Worm (Caenorhabditis elegans) whole organism, L1 larva: ENCODE data around the gene C49A9.10.

Experiments used
- C04F5.9 ChIP-seq: sonication (generic microtip); optimal IDR thresholded peaks from 2 replicates; lab custom pipeline; 2016; ENCODE audit warnings: missing genetic modification characterization, missing compliant biosample characterization
- C16A3.4 ChIP-seq: fragments of 150-350 bp; optimal IDR thresholded peaks from 2 replicates; lab custom pipeline; 2014; ENCODE audit warnings: missing biosample characterization, missing genetic modification characterization
- F16B12.6 ChIP-seq: fragments of 150-350 bp; optimal IDR thresholded peaks from 2 replicates; lab custom pipeline; 2014; ENCODE audit warnings: missing biosample characterization, missing genetic modification characterization
- aly-2 ChIP-seq: fragments of 150-350 bp; optimal IDR thresholded peaks from 2 replicates; lab custom pipeline; 2014; ENCODE audit warnings: missing biosample characterization, missing genetic modification characterization
- dpl-1 ChIP-seq, 3 experiments: fragments of 150-350 bp in 2 of 3; sonication (generic microtip) in 1 of 3; optimal IDR thresholded peaks; 2 replicates each; lab custom pipeline; 2014 to 2017; ENCODE audit warnings: missing biosample characterization in 3 of 3, missing genetic modification characterization in 3 of 3, missing genetic modification reagents in 3 of 3
- dsc-1 ChIP-seq: sonication (generic microtip); optimal IDR thresholded peaks from 2 replicates; lab custom pipeline; 2016; ENCODE audit warnings: mild to moderate bottlenecking, missing genetic modification characterization, missing compliant biosample characterization
- efl-1 ChIP-seq, 4 experiments: fragments of 150-350 bp; optimal IDR thresholded peaks in 3 of 4; peaks in 1 of 4; 1 replicate in 1 of 4; 2 replicates in 3 of 4; lab custom pipeline; 2014; ENCODE audit warnings: missing biosample characterization in 2 of 4, missing genetic modification characterization in 2 of 4, missing genetic modification reagents in 2 of 4
- efl-3 ChIP-seq: fragments of 200-800 bp; sonication (Bioruptor generic); optimal IDR thresholded peaks from 2 replicates; lab custom pipeline; 2018; ENCODE audit warnings: mild to moderate bottlenecking, missing genetic modification characterization, missing compliant biosample characterization
- elt-3 ChIP-seq, 6 experiments: fragments of 150-350 bp in 1 of 6; sonication (generic microtip); optimal IDR thresholded peaks; 2 replicates each; lab custom pipeline; 2017 to 2018; ENCODE audit warnings: missing biosample characterization in 6 of 6, missing genetic modification characterization in 6 of 6, inconsistent platforms in 1 of 6
- grh-1 ChIP-seq: fragments of 200-800 bp; sonication (Bioruptor generic); IDR thresholded peaks from 2 replicates; pipeline ENCODE4 v1.3.6; 2022; ENCODE audit warnings: missing genetic modification reagents, missing genetic modification characterization, missing compliant biosample characterization
- irx-1 ChIP-seq: sonication (generic microtip); optimal IDR thresholded peaks from 2 replicates; lab custom pipeline; 2016; ENCODE audit warnings: missing genetic modification characterization, missing compliant biosample characterization
- jun-1 ChIP-seq: fragments of 150-350 bp; optimal IDR thresholded peaks from 2 replicates; lab custom pipeline; 2014; ENCODE audit warnings: missing biosample characterization, missing genetic modification reagents, missing genetic modification characterization
- lin-13 ChIP-seq: fragments of 150-350 bp; optimal IDR thresholded peaks from 2 replicates; lab custom pipeline; 2014; ENCODE audit warnings: missing biosample characterization, missing genetic modification reagents, missing genetic modification characterization
- lin-35 ChIP-seq, 2 experiments: fragments of 150-350 bp; optimal IDR thresholded peaks; 2 replicates each; lab custom pipeline; 2014; ENCODE audit warnings: missing biosample characterization in 2 of 2, missing genetic modification characterization in 2 of 2, missing genetic modification reagents in 2 of 2
- lin-39 ChIP-seq: fragments of 150-350 bp; optimal IDR thresholded peaks from 2 replicates; lab custom pipeline; 2014; ENCODE audit warnings: missing biosample characterization, missing genetic modification reagents, missing genetic modification characterization
- lir-3 ChIP-seq: sonication (generic microtip); optimal IDR thresholded peaks from 2 replicates; lab custom pipeline; 2016; ENCODE audit warnings: mild to moderate bottlenecking, missing genetic modification characterization, moderate library complexity, missing compliant biosample characterization; ENCODE audit not compliant: poor library complexity
- lsy-2 ChIP-seq, 2 experiments: fragments of 150-350 bp; optimal IDR thresholded peaks; 2 replicates each; lab custom pipeline; 2014; ENCODE audit warnings: missing biosample characterization in 2 of 2, missing genetic modification characterization in 2 of 2
- mdl-1 ChIP-seq, 2 experiments: fragments of 150-350 bp; optimal IDR thresholded peaks; 2 replicates each; lab custom pipeline; 2014 to 2017; ENCODE audit warnings: missing biosample characterization in 2 of 2, missing genetic modification characterization in 2 of 2, inconsistent platforms in 1 of 2
- mep-1 ChIP-seq: fragments of 150-350 bp; optimal IDR thresholded peaks from 2 replicates; lab custom pipeline; 2014; ENCODE audit warnings: missing biosample characterization, missing genetic modification characterization
- nhr-19 ChIP-seq: fragments of 200-800 bp; sonication (Bioruptor generic); conservative IDR thresholded peaks from 2 replicates; pipeline ENCODE4 v1.3.6; 2022; ENCODE audit warnings: missing genetic modification characterization, missing compliant biosample characterization
- nhr-20 ChIP-seq: sonication (generic microtip); optimal IDR thresholded peaks from 2 replicates; lab custom pipeline; 2016; ENCODE audit warnings: mild to moderate bottlenecking, missing genetic modification characterization, missing compliant biosample characterization
- nhr-28 ChIP-seq: fragments of 150-350 bp; optimal IDR thresholded peaks from 2 replicates; lab custom pipeline; 2014; ENCODE audit warnings: missing biosample characterization, missing genetic modification characterization
- nhr-47 ChIP-seq: sonication (generic microtip); optimal IDR thresholded peaks from 2 replicates; lab custom pipeline; 2016; ENCODE audit warnings: mild to moderate bottlenecking, missing genetic modification characterization, moderate library complexity, missing compliant biosample characterization
- nhr-71 ChIP-seq: sonication (generic microtip); optimal IDR thresholded peaks from 2 replicates; lab custom pipeline; 2016; ENCODE audit warnings: mild to moderate bottlenecking, missing genetic modification characterization, moderate library complexity, missing compliant biosample characterization
- nhr-76 ChIP-seq: sonication (generic microtip); optimal IDR thresholded peaks from 2 replicates; lab custom pipeline; 2017; ENCODE audit warnings: missing biosample characterization, missing genetic modification characterization
- nhr-90 ChIP-seq: sonication (generic microtip); optimal IDR thresholded peaks from 2 replicates; lab custom pipeline; 2016; ENCODE audit warnings: mild to moderate bottlenecking, missing genetic modification characterization, missing compliant biosample characterization; ENCODE audit not compliant: poor library complexity
- rnt-1 ChIP-seq: sonication (generic microtip); optimal IDR thresholded peaks from 2 replicates; lab custom pipeline; 2016; ENCODE audit warnings: mild to moderate bottlenecking, missing genetic modification characterization, moderate library complexity, missing compliant biosample characterization
- skn-1 ChIP-seq: fragments of 150-350 bp; optimal IDR thresholded peaks from 2 replicates; lab custom pipeline; 2014; ENCODE audit warnings: missing biosample characterization, missing genetic modification characterization
- snpc-4 ChIP-seq: fragments of 150-350 bp; optimal IDR thresholded peaks from 2 replicates; lab custom pipeline; 2014; ENCODE audit warnings: missing biosample characterization, missing genetic modification characterization
- snu-23 ChIP-seq: sonication (generic microtip); optimal IDR thresholded peaks from 2 replicates; lab custom pipeline; 2016; ENCODE audit warnings: missing genetic modification characterization, missing compliant biosample characterization
- swsn-7 ChIP-seq: sonication (generic microtip); optimal IDR thresholded peaks from 2 replicates; lab custom pipeline; 2016; ENCODE audit warnings: missing genetic modification characterization, missing compliant biosample characterization
- tbx-2 ChIP-seq: sonication (generic microtip); optimal IDR thresholded peaks from 2 replicates; lab custom pipeline; 2016; ENCODE audit warnings: missing genetic modification characterization, missing compliant biosample characterization
- unc-130 ChIP-seq: fragments of 150-350 bp; optimal IDR thresholded peaks from 2 replicates; lab custom pipeline; 2017; ENCODE audit warnings: missing biosample characterization, missing genetic modification characterization, inconsistent platforms
- unc-86 ChIP-seq: sonication (generic microtip); optimal IDR thresholded peaks from 2 replicates; lab custom pipeline; 2016; ENCODE audit warnings: missing genetic modification characterization, missing compliant biosample characterization
- unc-98 ChIP-seq: fragments of 200-800 bp; sonication (Bioruptor generic); IDR thresholded peaks from 2 replicates; pipeline ENCODE4 v1.3.6; 2022; ENCODE audit warnings: missing genetic modification characterization, missing compliant biosample characterization
- xbp-1 ChIP-seq: sonication (generic microtip); optimal IDR thresholded peaks from 2 replicates; lab custom pipeline; 2016; ENCODE audit warnings: missing genetic modification characterization, missing compliant biosample characterization

The C49A9.10 gene

DNA sequence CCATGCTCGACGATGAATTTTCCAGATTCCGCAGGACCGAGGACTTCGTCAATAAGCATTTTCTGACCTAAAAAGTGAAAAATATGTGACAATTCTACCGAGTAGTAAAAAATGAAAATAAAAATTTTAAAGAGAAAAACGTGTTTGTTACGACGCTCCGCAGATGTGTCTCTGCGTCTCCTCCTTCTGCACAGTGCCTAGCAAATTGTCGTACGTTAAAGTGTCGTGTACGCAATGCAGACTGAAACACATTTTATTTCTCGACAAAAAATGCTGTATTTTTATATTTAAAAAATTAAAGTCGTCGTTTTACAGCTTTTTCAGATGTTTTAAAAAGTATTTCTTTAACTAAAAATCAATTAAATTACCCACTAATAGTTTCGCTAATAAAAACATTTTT is 49.3 kb downstream of the C49A9.10 start, which contains the start of gene C11D2.4:
Gene C11D2.4 (minus strand): TSS at position 128 of the 400 bp plus-strand sequence.
- TF ChIP-seq grh-1 (GFP tag; lab: Robert Waterston, UW) (peak; percentile 52), nhr-90 (tag; lab: Kevin White, UChicago) (peak; percentile 37), unc-86 (tag; lab: Kevin White, UChicago) (peak; percentile 5), jun-1 (tag; lab: Kevin White, UChicago) (no peak), mdl-1 (tag; optimal IDR thresholded peaks at IDR 0.05; lab: Kevin White, UChicago) (peak in 1 of 2 experiments; percentile 73), rnt-1 (tag; lab: Kevin White, UChicago) (peak; percentile 56), lsy-2 (tag; optimal IDR thresholded peaks at IDR 0.05; lab: Kevin White, UChicago) (peak; percentile 59 to 70), skn-1 (peak; percentile 5), lin-39 (tag; lab: Kevin White, UChicago) (no peak), tbx-2 (peak; percentile 55), dsc-1 (peak; percentile 75), elt-3 (tag; optimal IDR thresholded peaks at IDR 0.05; lab: Kevin White, UChicago) (no peak), F16B12.6 (tag; lab: Kevin White, UChicago) (peak; percentile 89), aly-2 (tag; lab: Kevin White, UChicago) (no peak), nhr-28 (tag; lab: Kevin White, UChicago) (no peak), C16A3.4 (peak; percentile 26), efl-3 (GFP tag; lab: Kevin White, UChicago) (no peak), nhr-76 (tag; lab: Kevin White, UChicago) (no peak), unc-130 (tag; lab: Kevin White, UChicago) (peak; percentile 20), efl-1 (optimal IDR thresholded peaks at IDR 0.05; lab: Kevin White, UChicago) (peak; percentile 61 to 74), efl-1 (GFP tag; optimal IDR thresholded peaks at IDR 0.05 in 1 of 2; lab: Kevin White, UChicago) (peak; percentile 64 to 93), unc-98 (GFP tag; lab: Robert Waterston, UW) (no peak), snpc-4 (tag; lab: Kevin White, UChicago) (peak; percentile 55), nhr-19 (peak; percentile 51; the same call in 1 of the 2 replicates), lir-3 (no peak), nhr-20 (tag; lab: Kevin White, UChicago) (peak; percentile 57), snu-23 (GFP tag; lab: Kevin White, UChicago) (peak; percentile 73), lin-35 (GFP tag; optimal IDR thresholded peaks at IDR 0.05; lab: Kevin White, UChicago) (peak; percentile 36 to 72), xbp-1 (peak; percentile 49), nhr-71 (tag; lab: Kevin White, UChicago) (peak; percentile 71), mep-1 (tag; lab: Kevin White, UChicago) (peak; percentile 50), lin-13 (GFP tag; lab: Kevin White, UChicago) (no peak), dpl-1 (GFP tag; optimal IDR thresholded peaks at IDR 0.05; lab: Kevin White, UChicago) (peak; percentile 29 to 74 (median 66)), swsn-7 (tag; lab: Kevin White, UChicago) (peak; percentile 57), nhr-47 (tag; lab: Kevin White, UChicago) (peak; percentile 69), irx-1 (tag; lab: Kevin White, UChicago) (peak; percentile 48), C04F5.9 (tag; lab: Kevin White, UChicago) (no peak)
